Worm (Caenorhabditis elegans) whole organism, young adult: Measurements from ENCODE around the gene rpia-1.
A peak's percentile ranks its signal among the peaks of the same experiment; 100 is the strongest.

Source experiments
- D2030.7 ChIP-seq: fragments of 200-800 bp; sonication (Bioruptor generic); IDR thresholded peaks from 2 replicates; pipeline ENCODE4 v1.3.6; 2022; ENCODE audit warnings: missing genetic modification reagents, missing genetic modification characterization, missing compliant biosample characterization
- F10E7.11 ChIP-seq: sonication (generic microtip); optimal IDR thresholded peaks from 2 replicates; lab custom pipeline; 2017; ENCODE audit warnings: mild to moderate bottlenecking, missing genetic modification characterization, moderate library complexity, missing compliant biosample characterization
- F22D6.2 ChIP-seq: sonication (generic microtip); optimal IDR thresholded peaks from 2 replicates; lab custom pipeline; 2016; ENCODE audit warnings: mild to moderate bottlenecking, missing genetic modification characterization, missing compliant biosample characterization
- F39B2.1 ChIP-seq: fragments of 200-800 bp; sonication (Bioruptor generic); IDR thresholded peaks from 2 replicates; pipeline ENCODE4 v1.3.6; 2022; ENCODE audit warnings: missing genetic modification reagents, missing genetic modification characterization, missing compliant biosample characterization
- F49E8.2 ChIP-seq: sonication (generic microtip); optimal IDR thresholded peaks from 3 replicates; lab custom pipeline; 2017; ENCODE audit warnings: missing genetic modification characterization, mild to moderate bottlenecking, missing compliant biosample characterization, antibody characterized with exemption, moderate library complexity; ENCODE audit not compliant: insufficient read depth
- F57C9.4 ChIP-seq: sonication (generic microtip); optimal IDR thresholded peaks from 2 replicates; lab custom pipeline; 2017; ENCODE audit warnings: mild to moderate bottlenecking, missing genetic modification characterization, missing compliant biosample characterization
- T07F8.4 ChIP-seq: sonication (generic microtip); optimal IDR thresholded peaks from 2 replicates; lab custom pipeline; 2016; ENCODE audit warnings: mild to moderate bottlenecking, missing genetic modification characterization, moderate library complexity, missing compliant biosample characterization
- Y53F4B.3 ChIP-seq: fragments of 200-800 bp; sonication (Bioruptor generic); IDR thresholded peaks from 2 replicates; pipeline ENCODE4 v1.3.6; 2022; ENCODE audit warnings: missing genetic modification reagents, missing genetic modification characterization, missing compliant biosample characterization
- Y53G8AR.9 ChIP-seq: fragments of 200-800 bp; sonication (Bioruptor generic); conservative IDR thresholded peaks from 2 replicates; pipeline ENCODE4 v1.3.6; 2022; ENCODE audit warnings: missing genetic modification reagents, missing genetic modification characterization, missing compliant biosample characterization
- Y56A3A.18 ChIP-seq: fragments of 200-800 bp; sonication (Bioruptor generic); IDR thresholded peaks from 2 replicates; pipeline ENCODE4 v1.3.6; 2022; ENCODE audit warnings: missing genetic modification reagents, missing genetic modification characterization, missing compliant biosample characterization
- Y79H2A.3 ChIP-seq: fragments of 200-800 bp; sonication (Bioruptor generic); conservative IDR thresholded peaks from 2 replicates; pipeline ENCODE4 v1.3.6; 2022; ENCODE audit warnings: missing genetic modification reagents, missing genetic modification characterization, missing compliant biosample characterization
- attf-3 ChIP-seq: fragments of 200-800 bp; sonication (Bioruptor generic); conservative IDR thresholded peaks from 2 replicates; pipeline ENCODE4 v1.3.6; 2022; ENCODE audit warnings: missing genetic modification reagents, missing genetic modification characterization, missing compliant biosample characterization
- attf-5 ChIP-seq: fragments of 200-800 bp; sonication (Bioruptor generic); optimal IDR thresholded peaks from 2 replicates; lab custom pipeline; 2018; ENCODE audit warnings: mild to moderate bottlenecking, missing genetic modification characterization, missing compliant biosample characterization
- bed-2 ChIP-seq: fragments of 200-800 bp; sonication (Bioruptor generic); IDR thresholded peaks from 2 replicates; pipeline ENCODE4 v1.3.6; 2022; ENCODE audit warnings: missing genetic modification reagents, missing genetic modification characterization, missing compliant biosample characterization
- ccch-3 ChIP-seq: fragments of 200-800 bp; sonication (Bioruptor generic); optimal IDR thresholded peaks from 2 replicates; lab custom pipeline; 2018; ENCODE audit warnings: mild to moderate bottlenecking, missing genetic modification characterization, missing compliant biosample characterization
- cebp-1 ChIP-seq, 2 experiments: fragments of 200-800 bp in 1 of 2; sonication (Bioruptor generic) in 1 of 2; sonication (generic microtip) in 1 of 2; IDR thresholded peaks in 1 of 2; optimal IDR thresholded peaks in 1 of 2; 2 replicates each; pipeline versions ENCODE4 v1.3.6 to Lab custom; 2017 to 2022; ENCODE audit warnings: missing compliant biosample characterization in 2 of 2, missing genetic modification characterization in 2 of 2, mild to moderate bottlenecking in 1 of 2, missing genetic modification reagents in 1 of 2, moderate library complexity in 1 of 2
- cebp-2 ChIP-seq: fragments of 200-800 bp; sonication (Bioruptor generic); IDR thresholded peaks from 2 replicates; pipeline ENCODE4 v1.3.6; 2022; ENCODE audit warnings: missing genetic modification characterization, missing compliant biosample characterization
- ceh-79 ChIP-seq: sonication (generic microtip); optimal IDR thresholded peaks from 2 replicates; lab custom pipeline; 2017; ENCODE audit warnings: mild to moderate bottlenecking, missing genetic modification characterization, missing compliant biosample characterization
- dpff-1 ChIP-seq: sonication (generic microtip); optimal IDR thresholded peaks from 2 replicates; lab custom pipeline; 2017; ENCODE audit warnings: mild to moderate bottlenecking, missing genetic modification characterization, missing compliant biosample characterization
- egl-44 ChIP-seq: fragments of 200-800 bp; sonication (Bioruptor generic); IDR thresholded peaks from 2 replicates; pipeline ENCODE4 v1.3.6; 2022; ENCODE audit warnings: missing genetic modification reagents, missing genetic modification characterization, missing compliant biosample characterization
- egrh-3 ChIP-seq: fragments of 200-800 bp; sonication (Bioruptor generic); IDR thresholded peaks from 2 replicates; pipeline ENCODE4 v1.3.6; 2022; ENCODE audit warnings: missing genetic modification reagents, missing genetic modification characterization, missing compliant biosample characterization
- ekl-4 ChIP-seq: fragments of 200-800 bp; sonication (Bioruptor generic); IDR thresholded peaks from 2 replicates; pipeline ENCODE4 v1.3.6; 2022; ENCODE audit warnings: missing genetic modification reagents, missing genetic modification characterization, missing compliant biosample characterization
- fkh-3 ChIP-seq: sonication (generic microtip); optimal IDR thresholded peaks from 2 replicates; lab custom pipeline; 2016; ENCODE audit warnings: mild to moderate bottlenecking, missing genetic modification characterization, missing compliant biosample characterization
- hrde-1 ChIP-seq: sonication (generic microtip); optimal IDR thresholded peaks from 2 replicates; lab custom pipeline; 2016; ENCODE audit warnings: missing genetic modification characterization, mild to moderate bottlenecking, missing compliant biosample characterization, moderate library complexity, missing genotype, missing genetic modification reagents, borderline replicate concordance
- hsf-1 ChIP-seq: fragments of 200-800 bp; sonication (Bioruptor generic); IDR thresholded peaks from 2 replicates; pipeline ENCODE4 v1.3.6; 2022; ENCODE audit warnings: missing genetic modification reagents, missing genetic modification characterization, missing compliant biosample characterization
- let-526 ChIP-seq: fragments of 200-800 bp; sonication (Bioruptor generic); IDR thresholded peaks from 2 replicates; pipeline ENCODE4 v1.3.6; 2022; ENCODE audit warnings: missing genetic modification reagents, missing genetic modification characterization, missing compliant biosample characterization
- lin-40 ChIP-seq: sonication (generic microtip); optimal IDR thresholded peaks from 2 replicates; lab custom pipeline; 2016; ENCODE audit warnings: missing genetic modification characterization, mild to moderate bottlenecking, missing compliant biosample characterization, missing genotype, missing genetic modification reagents
- lin-54 ChIP-seq: fragments of 200-800 bp; sonication (Bioruptor generic); optimal IDR thresholded peaks from 2 replicates; lab custom pipeline; 2018; ENCODE audit warnings: mild to moderate bottlenecking, missing genetic modification characterization, missing compliant biosample characterization
- lsy-27 ChIP-seq: sonication (generic microtip); optimal IDR thresholded peaks from 2 replicates; lab custom pipeline; 2017; ENCODE audit warnings: missing genetic modification characterization, mild to moderate bottlenecking, missing compliant biosample characterization, antibody characterized with exemption, missing genotype, borderline replicate concordance; ENCODE audit not compliant: insufficient read depth
- madf-10 ChIP-seq: sonication (generic microtip); optimal IDR thresholded peaks from 2 replicates; lab custom pipeline; 2016; ENCODE audit warnings: mild to moderate bottlenecking, missing genetic modification characterization, missing compliant biosample characterization
- madf-3 ChIP-seq: fragments of 200-800 bp; sonication (Bioruptor generic); IDR thresholded peaks from 2 replicates; pipeline ENCODE4 v1.3.6; 2022; ENCODE audit warnings: missing genetic modification reagents, missing genetic modification characterization, missing compliant biosample characterization
- madf-8 ChIP-seq: fragments of 200-800 bp; sonication (Bioruptor generic); conservative IDR thresholded peaks from 2 replicates; pipeline ENCODE4 v1.3.6; 2022; ENCODE audit warnings: missing genetic modification reagents, missing genetic modification characterization, missing compliant biosample characterization
- nfya-2 ChIP-seq: fragments of 200-800 bp; sonication (Bioruptor generic); IDR thresholded peaks from 2 replicates; pipeline ENCODE4 v1.3.6; 2022; ENCODE audit warnings: missing genetic modification reagents, missing genetic modification characterization, missing compliant biosample characterization
- nfyb-1 ChIP-seq: fragments of 200-800 bp; sonication (Bioruptor generic); IDR thresholded peaks from 2 replicates; pipeline ENCODE4 v1.3.6; 2022; ENCODE audit warnings: missing genetic modification reagents, missing genetic modification characterization, missing compliant biosample characterization
- nhr-120 ChIP-seq: fragments of 200-800 bp; sonication (Bioruptor generic); IDR thresholded peaks from 2 replicates; pipeline ENCODE4 v1.3.6; 2022; ENCODE audit warnings: missing genetic modification characterization, missing compliant biosample characterization
- nhr-80 ChIP-seq: sonication (generic microtip); optimal IDR thresholded peaks from 2 replicates; lab custom pipeline; 2016; ENCODE audit warnings: missing genetic modification characterization, missing compliant biosample characterization
- pbrm-1 ChIP-seq: fragments of 200-800 bp; sonication (Bioruptor generic); IDR thresholded peaks from 2 replicates; pipeline ENCODE4 v1.3.6; 2022; ENCODE audit warnings: missing genetic modification reagents, missing genetic modification characterization, missing compliant biosample characterization
- rcor-1 ChIP-seq: fragments of 200-800 bp; sonication (Bioruptor generic); IDR thresholded peaks from 2 replicates; pipeline ENCODE4 v1.3.6; 2022; ENCODE audit warnings: missing genetic modification reagents, missing genetic modification characterization, missing compliant biosample characterization
- tbp1 ChIP-seq: fragments of 200-800 bp; sonication (Bioruptor generic); optimal IDR thresholded peaks from 2 replicates; lab custom pipeline; 2018; ENCODE audit warnings: mild to moderate bottlenecking, missing genetic modification characterization, missing compliant biosample characterization
- tlf-1 ChIP-seq: fragments of 200-800 bp; sonication (Bioruptor generic); optimal IDR thresholded peaks from 2 replicates; lab custom pipeline; 2018; ENCODE audit warnings: mild to moderate bottlenecking, missing genetic modification characterization, missing compliant biosample characterization
- ztf-18 ChIP-seq: sonication (generic microtip); optimal IDR thresholded peaks from 2 replicates; lab custom pipeline; 2016; ENCODE audit warnings: missing genotype, mild to moderate bottlenecking, missing genetic modification characterization, missing compliant biosample characterization
- ztf-22 ChIP-seq: fragments of 200-800 bp; sonication (Bioruptor generic); optimal IDR thresholded peaks from 2 replicates; lab custom pipeline; 2018; ENCODE audit warnings: mild to moderate bottlenecking, missing genetic modification characterization, moderate library complexity, missing compliant biosample characterization
- ztf-6 ChIP-seq: fragments of 200-800 bp; sonication (Bioruptor generic); IDR thresholded peaks from 2 replicates; pipeline ENCODE4 v1.3.6; 2022; ENCODE audit warnings: missing genetic modification reagents, missing genetic modification characterization, missing compliant biosample characterization

Gene rpia-1

DNA sequence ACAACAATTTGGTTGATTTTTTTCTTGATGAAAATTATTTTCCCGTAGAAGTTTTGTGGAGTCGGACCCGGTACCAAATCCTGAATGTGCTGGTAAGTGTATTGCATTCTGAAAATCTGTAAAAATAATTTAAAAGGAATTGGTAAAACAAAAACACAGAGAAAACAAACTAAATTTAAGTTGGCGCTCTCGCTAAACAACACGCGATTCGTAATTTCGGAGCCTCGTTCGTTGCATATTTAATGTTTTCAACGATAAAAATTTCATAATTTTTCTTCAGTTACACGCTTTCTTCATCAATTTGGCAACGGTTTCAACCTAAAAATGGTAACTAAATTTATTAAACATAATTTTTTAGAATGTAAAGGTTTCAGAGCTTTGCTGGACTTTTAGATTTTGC is 10.6 kb downstream of the rpia-1 start, which contains the start of the genes pot-1 and ggtb-1:
pot-1 (minus strand) TSS at position 120 of the 400 bp plus-strand sequence.
ggtb-1 (plus strand) TSS at position 208 of the 400 bp plus-strand sequence.
- no peak for TF ChIP-seq lsy-27 (tag; lab: Kevin White, UChicago)
- no peak for TF ChIP-seq fkh-3
- no peak for TF ChIP-seq ztf-6 (GFP tag; lab: Robert Waterston, UW)
- no peak for TF ChIP-seq dpff-1 (tag; lab: Kevin White, UChicago)
- peak; percentile 91 for TF ChIP-seq attf-3 (GFP tag; lab: Robert Waterston, UW)
- peak; percentile 14 for TF ChIP-seq lin-54 (GFP tag; lab: Kevin White, UChicago)
- TF ChIP-seq nhr-80 (tag; lab: Kevin White, UChicago): no peak
- TF ChIP-seq madf-8 (GFP tag; lab: Robert Waterston, UW): no peak
- TF ChIP-seq ceh-79 (tag; lab: Kevin White, UChicago): no peak
- TF ChIP-seq Y56A3A.18 (GFP tag; lab: Robert Waterston, UW): no peak

ce11 chrIII:7136015-7136414 is 13.1 kb downstream of the rpia-1 start, which contains the start of gene B0280.17:
B0280.17 (minus strand) TSS chrIII:7136115.
- TF ChIP-seq ekl-4 (GFP tag; lab: Robert Waterston, UW) (no peak), madf-10 (tag; lab: Kevin White, UChicago) (no peak), T07F8.4 (tag; lab: Kevin White, UChicago) (no peak), ztf-18 (tag; lab: Kevin White, UChicago) (no peak), pbrm-1 (GFP tag; lab: Robert Waterston, UW) (no peak), nhr-80 (tag; lab: Kevin White, UChicago) (no peak), tlf-1 (GFP tag; lab: Kevin White, UChicago) (no peak), hsf-1 (no peak), F22D6.2 (tag; lab: Kevin White, UChicago) (no peak), lsy-27 (tag; lab: Kevin White, UChicago) (no peak), nhr-120 (GFP tag; lab: Robert Waterston, UW) (no peak), cebp-2 (GFP tag; lab: Robert Waterston, UW) (no peak), madf-3 (GFP tag; lab: Robert Waterston, UW) (no peak), Y79H2A.3 (GFP tag; lab: Robert Waterston, UW) (no peak), hrde-1 (no peak), rcor-1 (no peak), F57C9.4 (no peak), egl-44 (GFP tag; lab: Robert Waterston, UW) (no peak), ztf-22 (GFP tag; lab: Kevin White, UChicago) (no peak)

DNA sequence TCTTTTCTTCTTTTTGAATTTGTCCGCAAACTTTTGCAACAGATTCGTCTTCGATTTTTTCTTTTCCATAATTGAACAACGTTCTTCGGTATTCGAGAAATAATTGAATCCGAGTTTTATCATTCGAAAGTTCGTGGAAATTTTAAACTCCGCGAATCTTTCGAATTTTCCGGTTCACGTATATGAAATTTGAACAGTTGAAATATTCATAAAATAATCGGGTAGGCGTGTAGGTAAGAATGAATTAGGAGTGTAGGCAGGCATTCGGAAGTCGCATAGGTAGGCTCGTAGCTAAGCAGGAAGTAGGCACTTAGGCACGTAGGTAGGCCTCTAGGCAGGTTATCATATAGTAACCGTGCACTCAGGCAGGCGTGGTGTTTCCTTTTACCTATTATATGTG is 15.2 kb downstream of the rpia-1 start, which contains the start of gene B0280.11:
B0280.11 (minus strand) TSS at position 101 of the 400 bp plus-strand sequence.
- TF ChIP-seq let-526 (GFP tag; lab: Robert Waterston, UW): no peak
- TF ChIP-seq D2030.7 (GFP tag; lab: Robert Waterston, UW): no peak
- TF ChIP-seq F10E7.11 (tag; lab: Kevin White, UChicago): no peak
- no peak for TF ChIP-seq egrh-3 (GFP tag; lab: Robert Waterston, UW)
- no peak for TF ChIP-seq Y53F4B.3 (GFP tag; lab: Robert Waterston, UW)
- TF ChIP-seq rcor-1: no peak
- TF ChIP-seq ccch-3 (GFP tag; lab: Kevin White, UChicago): no peak
- no peak for TF ChIP-seq bed-2
- no peak for TF ChIP-seq F39B2.1 (GFP tag; lab: Robert Waterston, UW)
- no peak for TF ChIP-seq F49E8.2 (tag; lab: Kevin White, UChicago)
- no peak for TF ChIP-seq lin-40
- TF ChIP-seq madf-3 (GFP tag; lab: Robert Waterston, UW): no peak
- TF ChIP-seq dpff-1 (tag; lab: Kevin White, UChicago): no peak
- no peak for TF ChIP-seq cebp-1 (GFP tag; IDR thresholded peaks at IDR 0.05; lab: Robert Waterston, UW)
- no peak for TF ChIP-seq cebp-1 (tag; optimal IDR thresholded peaks at IDR 0.05; lab: Kevin White, UChicago)
- no peak for TF ChIP-seq nfyb-1 (GFP tag; lab: Robert Waterston, UW)
- TF ChIP-seq tbp1 (GFP tag; lab: Kevin White, UChicago): no peak
- TF ChIP-seq Y53G8AR.9: no peak
- TF ChIP-seq attf-5 (GFP tag; lab: Kevin White, UChicago): no peak
- no peak for TF ChIP-seq nfya-2 (GFP tag; lab: Robert Waterston, UW)
